Worm (Caenorhabditis elegans): ENCODE data around the gene spd-3.

- TF ChIP-seq crh-2 (tag; optimal IDR thresholded peaks at IDR 0.05) (no peak), R02D3.7 (tag; optimal IDR thresholded peaks at IDR 0.05) (no peak), ZK546.5 (tag; optimal IDR thresholded peaks at IDR 0.05) (no peak)
Observed at ce11 chrIV:6803294-6803693, 40.8 kb downstream of the spd-3 start.

All from whole organism, L2 larva.